Worm (Caenorhabditis elegans) whole organism, L4/young adult: ENCODE measurements around the gene T24C12.3.

ENCODE experiments used
- W03F9.2 ChIP-seq: fragments of 150-350 bp; optimal IDR thresholded peaks from 2 replicates; lab custom pipeline; 2014; ENCODE audit warnings: missing biosample characterization, missing genetic modification characterization
- dao-5 ChIP-seq: sonication (generic microtip); optimal IDR thresholded peaks from 2 replicates; lab custom pipeline; 2016; ENCODE audit warnings: missing genotype, missing genetic modification characterization, moderate library complexity, missing compliant biosample characterization
- him-1 ChIP-seq: sonication (generic microtip); optimal IDR thresholded peaks from 2 replicates; lab custom pipeline; 2016; ENCODE audit warnings: missing genotype, missing genetic modification reagents, missing genetic modification characterization, missing compliant biosample characterization

The T24C12.3 gene

DNA sequence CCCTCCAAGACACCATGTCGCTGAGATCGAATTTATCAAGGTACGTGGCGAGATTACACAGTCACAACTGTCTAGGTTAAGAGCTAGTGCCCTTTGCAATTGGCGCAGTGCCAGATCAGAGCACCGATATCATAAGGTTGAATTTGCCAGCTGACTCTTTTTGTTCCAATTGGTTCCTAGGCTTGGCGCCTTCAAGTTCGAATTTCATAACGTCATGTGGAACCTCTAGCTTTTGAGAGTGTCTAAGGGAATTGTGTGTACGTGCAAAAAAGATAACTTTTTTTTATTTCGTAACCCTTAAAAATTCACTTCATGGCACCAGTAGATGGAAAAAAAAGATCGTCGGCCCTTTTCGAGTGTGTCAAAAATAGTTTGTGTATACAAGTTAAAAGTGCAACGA, 12.5 kb upstream of the T24C12.3 start:
- TF ChIP-seq W03F9.2 (tag; lab: Kevin White, UChicago) (no peak), dao-5 (tag; lab: Kevin White, UChicago) (no peak), him-1 (no peak)

DNA sequence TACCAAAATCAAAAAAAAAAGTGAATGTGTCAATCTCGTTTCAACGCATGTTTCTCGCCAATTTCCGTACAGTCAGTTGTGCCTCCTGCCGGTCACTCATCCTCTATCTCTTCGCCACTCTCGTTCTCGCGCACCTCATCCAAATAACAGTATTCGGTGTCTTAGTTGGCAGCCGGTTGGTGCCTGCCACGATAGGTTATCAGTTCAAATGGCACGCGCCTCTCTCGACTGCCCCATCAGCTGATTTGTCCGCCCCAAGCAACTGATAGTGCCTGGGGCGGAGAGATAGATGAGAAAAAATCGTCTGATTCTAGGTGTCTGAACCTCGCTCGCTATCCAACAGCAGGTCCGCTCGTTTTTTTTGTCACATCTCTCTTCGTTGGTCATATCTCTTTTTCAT, 11.4 kb upstream of the T24C12.3 start:
- no peak for TF ChIP-seq dao-5 (tag; lab: Kevin White, UChicago)
- no peak for TF ChIP-seq W03F9.2 (tag; lab: Kevin White, UChicago)
- no peak for TF ChIP-seq him-1

DNA sequence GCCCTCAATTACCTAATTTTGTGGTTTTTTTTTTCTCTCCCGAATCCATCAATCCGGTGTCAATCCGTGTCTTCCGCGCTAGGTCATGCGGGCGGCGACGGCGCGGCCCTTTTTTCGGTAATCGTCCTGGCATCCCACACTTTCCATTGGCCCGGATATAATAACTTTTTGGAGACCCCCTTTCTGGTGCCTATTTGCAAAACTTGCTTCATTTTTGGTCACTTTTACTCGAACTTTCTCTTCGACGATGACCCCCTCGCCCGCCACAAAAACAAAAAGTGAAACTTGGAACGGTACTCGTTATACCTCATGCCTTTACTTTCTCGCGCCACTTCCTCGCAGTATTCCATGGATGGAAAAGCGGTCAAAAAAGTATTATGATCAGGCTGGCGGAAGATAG, 10.8 kb upstream of the T24C12.3 start:
- no peak for TF ChIP-seq him-1

DNA sequence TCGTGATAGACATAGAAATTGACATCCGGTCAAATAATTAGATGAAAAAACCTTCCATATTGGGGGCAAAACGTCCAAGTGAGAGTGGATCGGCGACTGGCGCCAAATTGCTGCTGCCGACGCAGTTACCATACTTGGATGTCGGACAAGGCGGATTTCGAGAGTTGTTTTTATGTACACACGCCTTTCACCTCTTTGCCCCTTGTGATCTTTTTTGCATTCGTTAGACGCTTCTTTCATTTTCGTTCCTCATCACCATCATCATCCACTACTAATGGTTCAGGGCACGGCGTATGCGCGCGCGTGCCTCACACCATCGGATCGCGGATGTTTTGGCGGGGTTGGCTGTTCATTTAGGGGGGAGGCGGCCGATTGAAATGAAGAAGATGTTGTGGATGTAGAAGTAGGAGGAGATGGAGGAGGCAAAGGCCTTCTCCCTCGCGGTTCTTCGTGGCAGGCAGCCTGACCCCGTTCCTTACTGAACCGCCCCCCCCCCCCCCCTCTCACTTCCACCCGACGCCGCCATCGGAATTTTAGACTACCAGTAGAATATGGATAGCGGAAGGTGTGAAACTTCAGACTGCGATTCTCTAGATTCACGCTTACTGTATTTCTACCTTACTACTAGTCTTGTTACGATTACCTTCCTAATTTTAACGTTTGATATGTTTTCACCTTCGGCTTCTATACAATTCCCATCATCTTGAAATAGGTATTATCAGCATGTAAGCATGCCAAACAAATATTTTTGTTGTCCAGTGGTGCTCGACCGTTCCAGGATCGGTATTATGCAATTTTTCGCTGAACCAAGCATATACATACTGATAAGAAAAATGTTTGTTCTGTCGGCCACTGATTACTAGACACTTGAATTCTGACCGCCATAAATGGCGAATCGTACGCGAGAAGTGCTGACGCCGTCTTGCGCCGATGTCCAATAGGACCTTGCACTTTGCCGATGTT, 10.0 kb upstream of the T24C12.3 start:
- TF ChIP-seq W03F9.2 (tag; lab: Kevin White, UChicago) (no peak), him-1 (no peak), dao-5 (tag; lab: Kevin White, UChicago) (no peak)

DNA sequence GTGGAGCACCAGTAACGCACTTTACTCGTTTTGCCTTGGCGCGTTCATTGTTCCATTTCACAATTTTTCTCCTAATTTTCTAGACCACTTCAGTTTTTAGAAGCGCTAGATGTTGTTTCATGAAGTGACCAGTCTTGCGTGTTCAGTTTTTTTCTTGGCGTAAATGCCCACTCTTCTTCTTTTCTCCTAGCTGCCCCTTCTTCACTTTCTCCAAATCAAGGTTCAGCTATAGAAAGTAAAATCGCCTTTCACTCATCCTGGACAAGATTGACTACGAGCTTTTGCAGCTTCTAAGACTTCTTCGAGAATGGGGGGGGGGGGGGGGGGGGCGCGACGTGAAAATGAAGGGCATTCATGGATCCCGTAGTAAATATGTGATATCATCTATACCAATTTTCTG, 9.0 kb upstream of the T24C12.3 start:
- no peak for TF ChIP-seq him-1
- no peak for TF ChIP-seq W03F9.2 (tag; lab: Kevin White, UChicago)
- no peak for TF ChIP-seq dao-5 (tag; lab: Kevin White, UChicago)

DNA sequence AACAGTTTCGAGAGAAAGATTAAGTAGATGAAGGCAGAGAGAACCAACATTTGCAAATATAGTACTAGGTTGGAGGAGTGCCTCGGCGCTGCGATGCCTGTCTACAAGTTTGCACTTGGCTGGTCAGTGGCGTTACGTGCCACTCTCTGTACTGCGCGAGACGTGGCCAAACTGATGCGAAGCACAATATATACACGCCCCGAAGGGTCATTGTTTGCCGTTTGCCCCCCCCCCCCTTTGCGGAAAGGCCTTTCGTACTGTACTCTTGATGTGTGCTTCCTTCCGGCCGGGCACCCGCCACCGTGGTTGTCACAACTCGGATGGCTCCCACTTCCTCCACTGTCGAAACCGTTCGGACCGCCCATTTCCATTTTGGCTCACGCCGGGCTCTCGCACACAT, 8.4 kb upstream of the T24C12.3 start:
- TF ChIP-seq dao-5 (tag; lab: Kevin White, UChicago) (no peak), him-1 (no peak), W03F9.2 (tag; lab: Kevin White, UChicago) (no peak)

DNA sequence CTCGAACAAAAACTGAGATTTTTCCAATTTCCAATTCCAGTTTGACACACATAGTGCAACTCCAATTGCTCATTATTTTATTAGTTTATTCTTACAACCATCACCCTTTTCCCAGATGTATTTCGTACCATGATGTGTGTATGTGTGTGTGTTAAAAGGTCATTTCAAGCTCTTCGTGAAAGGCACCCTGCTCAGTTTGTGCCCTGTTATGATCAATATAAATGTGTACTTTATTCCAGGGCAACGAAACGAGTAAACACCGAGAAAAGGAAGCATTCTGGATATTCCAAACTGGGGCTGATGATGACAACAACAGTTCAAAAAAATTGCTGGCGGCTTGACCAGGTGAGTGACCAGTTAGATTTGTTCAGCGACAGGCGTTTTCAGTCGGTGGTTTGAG, 7.1 kb upstream of the T24C12.3 start, which contains the start of gene peb-1:
Gene peb-1 (plus strand): TSS at position 301 of the 400 bp plus-strand sequence.
- TF ChIP-seq W03F9.2 (tag; lab: Kevin White, UChicago) = no peak
- TF ChIP-seq him-1 = no peak
- no peak for TF ChIP-seq dao-5 (tag; lab: Kevin White, UChicago)

DNA sequence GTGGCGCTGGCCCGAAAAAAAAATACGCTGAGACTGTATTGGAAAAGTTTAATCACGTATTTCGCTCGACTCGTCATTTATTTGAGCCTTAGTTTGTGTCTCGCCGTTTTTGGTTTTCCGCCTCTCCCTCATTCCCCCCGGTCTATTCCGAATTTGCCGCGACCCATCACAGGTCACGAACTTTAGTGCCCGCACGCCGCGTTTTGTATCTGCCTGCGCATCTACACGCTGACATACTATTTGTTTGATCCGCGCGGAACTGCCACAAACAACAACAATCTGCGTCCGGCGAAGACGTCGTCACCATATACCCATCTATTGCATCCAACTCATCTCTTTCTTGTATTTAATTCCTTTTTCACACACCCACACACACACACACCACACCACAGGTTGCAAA, 6.5 kb upstream of the T24C12.3 start:
- no peak for TF ChIP-seq him-1
- no peak for TF ChIP-seq W03F9.2 (tag; lab: Kevin White, UChicago)
- no peak for TF ChIP-seq dao-5 (tag; lab: Kevin White, UChicago)

DNA sequence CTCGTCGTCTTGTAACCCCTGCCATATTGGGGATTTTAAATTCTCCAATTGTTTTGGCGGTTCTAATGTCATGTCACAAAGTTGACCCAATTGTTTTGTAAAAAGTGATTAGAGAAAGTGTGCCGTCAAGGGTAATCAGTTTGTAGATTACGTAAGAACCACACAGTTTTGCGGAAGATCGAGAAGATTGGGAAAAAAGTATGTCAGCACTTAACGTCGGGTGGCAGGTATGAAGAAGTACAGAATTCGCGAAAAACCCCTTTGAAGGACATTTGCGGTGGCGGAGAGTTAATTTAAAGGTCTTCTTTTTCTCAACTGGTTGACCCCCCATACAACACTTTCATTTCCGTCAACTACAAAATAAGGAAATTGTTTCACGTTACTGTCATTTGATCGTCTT, 4.7 kb upstream of the T24C12.3 start:
- TF ChIP-seq him-1 (no peak), W03F9.2 (tag; lab: Kevin White, UChicago) (no peak), dao-5 (tag; lab: Kevin White, UChicago) (no peak)

DNA sequence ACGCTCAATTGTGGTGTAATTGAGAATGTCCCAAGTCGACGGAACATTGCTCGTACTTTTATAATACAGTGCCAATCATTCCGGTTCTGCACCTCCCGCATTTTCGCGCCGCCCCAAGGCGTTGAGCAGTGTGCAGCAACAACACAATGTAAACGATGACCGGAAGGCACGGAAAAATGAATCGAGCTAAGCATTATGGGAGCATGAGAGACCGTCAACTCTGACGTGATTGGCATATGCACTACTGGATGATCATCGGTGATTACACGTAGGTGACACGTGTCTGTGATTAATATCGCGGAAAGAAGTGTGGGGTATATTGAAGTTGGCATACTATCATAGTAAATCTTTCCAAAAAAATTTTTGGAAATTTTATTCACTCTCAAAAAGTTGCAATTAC, 1.3 kb upstream of the T24C12.3 start, which contains the start of gene T24C12.4:
Gene T24C12.4 (minus strand): TSS at position 101 of the 400 bp plus-strand sequence.
- TF ChIP-seq dao-5 (tag; lab: Kevin White, UChicago) (no peak), him-1 (no peak), W03F9.2 (tag; lab: Kevin White, UChicago) (no peak)

DNA sequence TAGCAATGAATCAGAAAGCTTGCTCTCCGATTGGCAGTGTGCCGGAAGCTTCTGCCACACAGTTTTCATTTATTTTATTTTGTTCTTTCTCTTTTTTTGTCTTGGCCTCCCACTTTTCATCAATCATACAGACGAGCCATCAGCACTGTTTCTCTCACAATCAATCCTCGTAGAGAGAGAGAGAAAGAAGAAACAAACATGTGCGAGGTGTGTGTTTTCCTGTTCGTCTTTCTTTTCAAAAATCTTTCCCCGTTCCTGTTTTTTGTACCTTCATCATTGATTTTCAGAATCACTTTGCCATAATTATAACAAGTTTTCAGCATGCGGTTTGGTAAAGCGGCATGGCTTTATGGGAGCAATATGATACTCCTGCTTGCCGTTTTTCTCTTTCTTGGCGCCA, 4.6 kb downstream of the T24C12.3 start, which contains the start of gene T24C12.1:
Gene T24C12.1 (plus strand): TSS at position 301 of the 400 bp plus-strand sequence.
- TF ChIP-seq dao-5 (tag; lab: Kevin White, UChicago) (no peak), him-1 (no peak), W03F9.2 (tag; lab: Kevin White, UChicago) (no peak)

DNA sequence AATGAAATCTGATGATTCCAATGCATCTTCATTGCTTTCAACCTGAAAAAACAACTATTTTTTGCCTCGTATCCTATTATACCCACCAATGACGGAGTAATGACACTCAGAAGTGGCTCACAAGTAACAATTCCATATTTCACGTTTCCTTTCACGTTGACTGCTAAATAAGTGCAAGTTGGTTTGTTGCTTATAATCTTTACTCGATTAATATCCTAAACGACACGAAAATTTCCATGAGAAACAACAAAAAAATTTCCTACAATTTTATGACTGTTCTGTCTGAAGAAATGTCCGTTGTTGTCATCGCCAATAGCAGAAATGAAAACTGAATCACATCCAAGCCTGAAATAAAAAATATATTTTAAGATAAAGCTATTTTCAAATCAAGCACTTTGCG, 6.2 kb downstream of the T24C12.3 start:
- TF ChIP-seq dao-5 (tag; lab: Kevin White, UChicago) = no peak
- TF ChIP-seq him-1 = no peak
- no peak for TF ChIP-seq W03F9.2 (tag; lab: Kevin White, UChicago)

DNA sequence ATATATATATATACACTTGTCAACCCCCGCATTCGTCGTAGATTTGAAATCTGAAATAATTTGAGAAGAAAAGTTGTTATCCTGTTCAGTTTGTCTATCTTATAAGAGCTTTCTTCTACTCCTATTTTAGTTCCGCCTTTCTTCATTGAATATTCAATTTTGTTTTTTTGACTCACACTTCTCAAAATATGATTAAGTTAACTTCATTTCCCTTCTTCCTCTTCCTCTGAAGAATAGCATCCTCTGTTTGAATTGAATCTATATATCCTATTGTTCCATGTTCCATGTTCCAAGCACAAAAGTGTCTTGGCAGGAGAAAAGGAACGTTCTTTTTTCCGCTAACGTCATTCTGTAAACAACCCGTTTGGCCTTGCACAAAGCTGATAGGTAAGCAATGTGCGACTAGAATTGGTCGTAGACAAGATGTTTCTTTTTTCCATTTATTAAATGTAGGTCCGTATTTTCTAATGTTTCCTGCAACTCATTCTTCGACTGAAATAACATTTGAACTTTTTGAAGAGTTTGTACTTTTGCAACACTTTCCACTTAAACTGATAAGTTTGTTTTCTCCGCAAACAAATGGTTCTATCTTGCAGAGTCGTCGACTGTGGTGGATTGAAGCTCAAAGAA, 11.7 kb downstream of the T24C12.3 start, which contains the start of gene gap-1:
Gene gap-1 (plus strand): TSS at position 580 of the 630 bp plus-strand sequence.
- no peak for TF ChIP-seq W03F9.2 (tag; lab: Kevin White, UChicago)
- no peak for TF ChIP-seq him-1
- TF ChIP-seq dao-5 (tag; lab: Kevin White, UChicago) = no peak

DNA sequence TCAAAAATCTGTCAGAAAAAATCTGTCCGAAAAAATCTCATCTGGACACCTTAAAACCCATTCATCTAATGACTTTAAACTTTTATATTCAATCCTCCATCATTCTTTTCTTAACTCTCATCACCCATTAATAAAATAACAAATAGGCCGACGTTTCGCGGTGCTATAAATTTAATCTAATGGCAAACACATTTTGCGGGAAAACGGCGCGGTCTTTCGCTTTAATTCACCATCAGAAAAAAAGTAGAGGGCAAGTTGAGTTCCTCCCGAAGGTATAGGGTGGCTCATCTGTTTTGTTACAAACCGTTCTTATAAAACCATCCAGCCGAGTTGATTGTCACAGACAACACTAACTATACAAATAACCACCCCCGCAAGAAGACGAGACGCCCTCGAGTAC, 13.0 kb downstream of the T24C12.3 start:
- TF ChIP-seq dao-5 (tag; lab: Kevin White, UChicago) (no peak), W03F9.2 (tag; lab: Kevin White, UChicago) (no peak), him-1 (no peak)
